Worm (Caenorhabditis elegans): Measurements from ENCODE around the gene cal-1.

- TF ChIP-seq mxl-3 (GFP tag; optimal IDR thresholded peaks at IDR 0.05): no peak
- no peak for TF ChIP-seq nhr-102 (tag; optimal IDR thresholded peaks at IDR 0.05)
- no peak for TF ChIP-seq gei-8 (GFP tag; optimal IDR thresholded peaks at IDR 0.05)
- no peak for TF ChIP-seq lsy-2 (tag; optimal IDR thresholded peaks at IDR 0.05)
- TF ChIP-seq lim-7 (GFP tag; IDR thresholded peaks at IDR 0.05): no peak
- no peak for TF ChIP-seq unc-62 (GFP tag; optimal IDR thresholded peaks at IDR 0.05 in 1 of 2)
- no peak for TF ChIP-seq unc-62 (tag; optimal IDR thresholded peaks at IDR 0.05)
- TF ChIP-seq pqm-1 (tag; optimal IDR thresholded peaks at IDR 0.05): no peak
- no peak for TF ChIP-seq ama-1 (optimal IDR thresholded peaks at IDR 0.05)
- TF ChIP-seq fos-1 (tag; optimal IDR thresholded peaks at IDR 0.05): no peak
- TF ChIP-seq hif-1 (tag; optimal IDR thresholded peaks at IDR 0.05): no peak
- no peak for TF ChIP-seq mdl-1 (tag; optimal IDR thresholded peaks at IDR 0.05)
- no peak for TF ChIP-seq nhr-25 (tag; optimal IDR thresholded peaks at IDR 0.05; ENCODE audit: borderline replicate concordance, insufficient read depth)
- TF ChIP-seq pha-4 (GFP tag; IDR thresholded peaks at IDR 0.05): no peak
- TF ChIP-seq pha-4 (tag; optimal IDR thresholded peaks at IDR 0.05): no peak
Observed at ce11 chrV:12526758-12527157, 9.7 kb upstream of the cal-1 start, which contains the start of gene F45D3.1.

Measured in whole organism, L4 larva.